Worm (Caenorhabditis elegans) whole organism, L2 larva: ENCODE results near the gene hst-3.2.

Experiments used
- C34F6.9 ChIP-seq: fragments of 150-350 bp; optimal IDR thresholded peaks from 2 replicates; lab custom pipeline; 2014; ENCODE audit warnings: missing biosample characterization, missing genetic modification characterization
- F13H6.1 ChIP-seq: sonication (generic microtip); optimal IDR thresholded peaks from 2 replicates; lab custom pipeline; 2016; ENCODE audit warnings: missing genetic modification characterization, missing compliant biosample characterization
- R02D3.7 ChIP-seq: fragments of 150-350 bp; optimal IDR thresholded peaks from 2 replicates; lab custom pipeline; 2014; ENCODE audit warnings: missing biosample characterization, missing genetic modification characterization
- Y55F3AM.14 ChIP-seq: fragments of 200-800 bp; sonication (Bioruptor generic); optimal IDR thresholded peaks from 2 replicates; lab custom pipeline; 2018; ENCODE audit warnings: mild to moderate bottlenecking, missing genetic modification characterization, missing compliant biosample characterization
- ZK546.5 ChIP-seq: sonication (generic microtip); optimal IDR thresholded peaks from 2 replicates; lab custom pipeline; 2017; ENCODE audit warnings: missing biosample characterization, missing genetic modification characterization
- alr-1 ChIP-seq: fragments of 150-350 bp; optimal IDR thresholded peaks from 2 replicates; lab custom pipeline; 2014; ENCODE audit warnings: missing biosample characterization, missing genetic modification characterization
- aly-2 ChIP-seq: fragments of 150-350 bp; optimal IDR thresholded peaks from 2 replicates; lab custom pipeline; 2014; ENCODE audit warnings: missing biosample characterization, missing genetic modification characterization
- ama-1 ChIP-seq: fragments of 150-350 bp; optimal IDR thresholded peaks from 2 replicates; lab custom pipeline; 2018; ENCODE audit warnings: inconsistent platforms
- blmp-1 ChIP-seq: sonication (generic microtip); optimal IDR thresholded peaks from 2 replicates; lab custom pipeline; 2017; ENCODE audit warnings: missing genetic modification characterization, mild to moderate bottlenecking, missing compliant biosample characterization, antibody characterized with exemption, moderate library complexity; ENCODE audit not compliant: insufficient read depth
- ceh-16 ChIP-seq: fragments of 150-350 bp; optimal IDR thresholded peaks from 2 replicates; lab custom pipeline; 2014; ENCODE audit warnings: missing biosample characterization, missing genetic modification characterization
- ceh-82 ChIP-seq: fragments of 150-350 bp; optimal IDR thresholded peaks from 2 replicates; lab custom pipeline; 2014; ENCODE audit warnings: missing biosample characterization, missing genetic modification characterization
- dmd-4 ChIP-seq: sonication (generic microtip); optimal IDR thresholded peaks from 2 replicates; lab custom pipeline; 2017; ENCODE audit warnings: missing biosample characterization, missing genetic modification characterization
- elt-1 ChIP-seq: fragments of 150-350 bp; optimal IDR thresholded peaks from 2 replicates; lab custom pipeline; 2014; ENCODE audit warnings: missing biosample characterization, missing genetic modification characterization
- elt-3 ChIP-seq: sonication (generic microtip); optimal IDR thresholded peaks from 2 replicates; lab custom pipeline; 2017; ENCODE audit warnings: missing biosample characterization, missing genetic modification characterization
- fos-1 ChIP-seq: fragments of 150-350 bp; optimal IDR thresholded peaks from 2 replicates; lab custom pipeline; 2014; ENCODE audit warnings: missing biosample characterization, missing genetic modification characterization
- lin-11 ChIP-seq: fragments of 150-350 bp; sonication (generic microtip); optimal IDR thresholded peaks from 2 replicates; lab custom pipeline; 2014; ENCODE audit warnings: missing biosample characterization, missing genetic modification characterization, inconsistent platforms, mixed read lengths
- lin-13 ChIP-seq: fragments of 150-350 bp; optimal IDR thresholded peaks from 2 replicates; lab custom pipeline; 2014; ENCODE audit warnings: missing biosample characterization, missing genetic modification reagents, missing genetic modification characterization
- lin-39 ChIP-seq: fragments of 150-350 bp; optimal IDR thresholded peaks from 2 replicates; lab custom pipeline; 2014; ENCODE audit warnings: missing biosample characterization, missing genetic modification reagents, missing genetic modification characterization
- mbf-1 ChIP-seq: sonication (generic microtip); optimal IDR thresholded peaks from 2 replicates; lab custom pipeline; 2017; ENCODE audit warnings: missing biosample characterization, missing genetic modification characterization
- mdl-1 ChIP-seq, 2 experiments: fragments of 150-350 bp in 1 of 2; sonication (generic microtip) in 1 of 2; optimal IDR thresholded peaks; 2 replicates each; lab custom pipeline; 2017; ENCODE audit warnings: missing biosample characterization in 2 of 2, missing genetic modification characterization in 2 of 2
- nhr-10 ChIP-seq: sonication (generic microtip); optimal IDR thresholded peaks from 2 replicates; lab custom pipeline; 2017; ENCODE audit warnings: missing biosample characterization, missing genetic modification characterization
- nhr-12 ChIP-seq: fragments of 150-350 bp; optimal IDR thresholded peaks from 2 replicates; lab custom pipeline; 2014; ENCODE audit warnings: missing biosample characterization, missing genetic modification characterization
- nhr-129 ChIP-seq: fragments of 150-350 bp; optimal IDR thresholded peaks from 2 replicates; lab custom pipeline; 2014; ENCODE audit warnings: missing biosample characterization, missing genetic modification characterization
- nhr-237 ChIP-seq: fragments of 150-350 bp; optimal IDR thresholded peaks from 2 replicates; lab custom pipeline; 2014; ENCODE audit warnings: missing biosample characterization, missing genetic modification characterization
- nhr-25 ChIP-seq: fragments of 150-350 bp; sonication (generic microtip); optimal IDR thresholded peaks from 3 replicates; lab custom pipeline; 2014; ENCODE audit warnings: missing biosample characterization, missing genetic modification characterization
- nhr-6 ChIP-seq: fragments of 150-350 bp; optimal IDR thresholded peaks from 2 replicates; lab custom pipeline; 2014; ENCODE audit warnings: missing biosample characterization, missing genetic modification characterization
- peb-1 ChIP-seq: fragments of 150-350 bp; optimal IDR thresholded peaks from 2 replicates; lab custom pipeline; 2014; ENCODE audit warnings: missing biosample characterization, missing genetic modification characterization
- skn-1 ChIP-seq: sonication (generic microtip); optimal IDR thresholded peaks from 2 replicates; lab custom pipeline; 2017; ENCODE audit warnings: missing biosample characterization, missing genetic modification characterization
- sma-3 ChIP-seq: sonication (generic microtip); optimal IDR thresholded peaks from 2 replicates; lab custom pipeline; 2016; ENCODE audit warnings: missing genetic modification reagents, missing genetic modification characterization, missing compliant biosample characterization
- sma-9 ChIP-seq, 2 experiments: fragments of 150-350 bp in 1 of 2; sonication (generic microtip) in 1 of 2; optimal IDR thresholded peaks; 2 replicates each; lab custom pipeline; 2014 to 2016; ENCODE audit warnings: missing genetic modification characterization in 2 of 2, mild to moderate bottlenecking in 1 of 2, missing biosample characterization in 1 of 2, missing compliant biosample characterization in 1 of 2, missing genetic modification reagents in 1 of 2, moderate library complexity in 1 of 2
- snpc-4 ChIP-seq: fragments of 150-350 bp; optimal IDR thresholded peaks from 2 replicates; lab custom pipeline; 2014; ENCODE audit warnings: missing biosample characterization, missing genetic modification characterization
- unc-55 ChIP-seq: fragments of 150-350 bp; sonication (generic microtip); optimal IDR thresholded peaks from 3 replicates; lab custom pipeline; 2014; ENCODE audit warnings: missing biosample characterization, missing genetic modification reagents, missing genetic modification characterization
- zag-1 ChIP-seq: fragments of 150-350 bp; optimal IDR thresholded peaks from 2 replicates; lab custom pipeline; 2014; ENCODE audit warnings: missing biosample characterization, missing genetic modification characterization
- ztf-1 ChIP-seq: fragments of 200-800 bp; sonication (Bioruptor generic); conservative IDR thresholded peaks from 2 replicates; pipeline ENCODE4 v1.3.6; 2022; ENCODE audit warnings: missing genetic modification characterization, missing compliant biosample characterization
- ztf-11 ChIP-seq: sonication (generic microtip); optimal IDR thresholded peaks from 2 replicates; lab custom pipeline; 2017; ENCODE audit warnings: missing biosample characterization, missing genetic modification characterization

hst-3.2 gene

ce11 chrX:2921737-2922136 is 2.1 kb downstream of the hst-3.2 start:
- no peak for TF ChIP-seq nhr-12 (tag; lab: Kevin White, UChicago)
- no peak for TF ChIP-seq F13H6.1
- TF ChIP-seq lin-39 (tag; lab: Kevin White, UChicago) = no peak
- TF ChIP-seq aly-2 = no peak
- TF ChIP-seq snpc-4 = no peak
- no peak for TF ChIP-seq unc-55 (GFP tag; lab: Kevin White, UChicago)

DNA sequence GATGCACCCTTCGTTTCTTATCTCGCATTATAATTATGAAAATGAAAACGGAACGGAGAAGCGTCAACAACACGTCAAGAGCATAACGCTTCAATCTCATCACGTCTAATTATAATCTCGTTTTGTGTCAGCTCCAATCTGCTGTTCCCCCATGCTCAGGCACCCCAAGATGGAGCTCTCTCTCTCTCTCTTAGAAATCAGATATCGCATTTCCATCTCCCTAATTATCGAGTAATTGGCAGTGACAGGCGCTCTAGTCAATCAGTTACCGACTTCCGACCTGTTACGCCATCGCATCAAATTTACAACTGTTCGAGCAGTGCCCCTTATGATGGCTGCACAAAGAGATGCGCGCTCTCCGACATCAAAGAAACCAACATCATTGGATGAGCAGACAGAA is 3.3 kb downstream of the hst-3.2 start:
- no peak for TF ChIP-seq elt-3 (tag; lab: Kevin White, UChicago)

DNA sequence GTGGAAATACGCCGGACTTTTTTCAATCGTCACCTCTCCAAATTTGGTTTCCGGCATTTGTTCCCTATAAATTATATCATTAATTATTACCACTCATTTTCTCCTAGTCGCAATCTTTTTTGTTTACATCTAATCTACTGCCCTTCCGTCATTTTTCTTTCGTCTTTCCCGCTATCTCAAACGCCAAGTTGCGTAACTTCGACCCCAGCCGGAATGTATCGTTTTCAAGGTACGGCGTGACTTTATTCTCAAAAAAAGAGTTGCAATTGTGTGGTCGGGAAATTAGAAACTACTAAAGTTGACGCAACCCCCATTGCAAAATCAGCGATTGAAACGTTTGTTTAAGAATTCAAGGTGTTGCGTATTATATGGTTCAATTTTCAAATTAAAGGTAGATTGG is 4.3 kb downstream of the hst-3.2 start:
- no peak for TF ChIP-seq peb-1 (tag; lab: Kevin White, UChicago)
- TF ChIP-seq nhr-25 (tag; lab: Kevin White, UChicago) = no peak
- TF ChIP-seq, all 48 proteins: peak for 0

ce11 chrX:2912689-2913088 is 11.1 kb downstream of the hst-3.2 start:
- TF ChIP-seq dmd-4 (tag; lab: Kevin White, UChicago) (no peak), peb-1 (tag; lab: Kevin White, UChicago) (no peak), mdl-1 (tag; optimal IDR thresholded peaks at IDR 0.05; lab: Kevin White, UChicago) (no peak), ztf-1 (GFP tag; lab: Robert Waterston, UW) (no peak), aly-2 (no peak), nhr-237 (tag; lab: Kevin White, UChicago) (no peak)

DNA sequence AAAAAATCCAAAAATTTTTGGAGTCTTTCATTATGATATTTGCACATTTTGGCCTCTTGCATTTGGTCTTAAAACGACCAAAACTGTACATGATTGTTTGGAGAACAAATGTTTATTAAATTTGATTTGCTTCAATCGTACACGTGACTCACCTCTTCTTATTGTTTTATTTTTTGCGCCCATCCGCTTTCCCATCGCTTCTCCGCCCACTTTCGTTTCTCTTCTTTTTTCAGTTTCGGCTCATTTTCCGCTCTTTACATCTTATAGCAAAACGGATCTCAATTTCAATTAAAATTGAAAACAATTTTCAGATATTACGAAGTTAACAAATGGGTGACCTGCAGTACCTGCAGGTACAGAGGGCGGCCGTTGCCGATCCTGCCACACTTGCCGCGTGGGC is 14.6 kb downstream of the hst-3.2 start, which contains the start of gene nmy-1:
TSS of gene nmy-1 (plus strand) at position 301 of the 400 bp plus-strand sequence.
- TF ChIP-seq alr-1 (tag; lab: Kevin White, UChicago) (no peak), F13H6.1 (no peak), nhr-129 (no peak)
- TF ChIP-seq, all 48 proteins: peak for 0

DNA sequence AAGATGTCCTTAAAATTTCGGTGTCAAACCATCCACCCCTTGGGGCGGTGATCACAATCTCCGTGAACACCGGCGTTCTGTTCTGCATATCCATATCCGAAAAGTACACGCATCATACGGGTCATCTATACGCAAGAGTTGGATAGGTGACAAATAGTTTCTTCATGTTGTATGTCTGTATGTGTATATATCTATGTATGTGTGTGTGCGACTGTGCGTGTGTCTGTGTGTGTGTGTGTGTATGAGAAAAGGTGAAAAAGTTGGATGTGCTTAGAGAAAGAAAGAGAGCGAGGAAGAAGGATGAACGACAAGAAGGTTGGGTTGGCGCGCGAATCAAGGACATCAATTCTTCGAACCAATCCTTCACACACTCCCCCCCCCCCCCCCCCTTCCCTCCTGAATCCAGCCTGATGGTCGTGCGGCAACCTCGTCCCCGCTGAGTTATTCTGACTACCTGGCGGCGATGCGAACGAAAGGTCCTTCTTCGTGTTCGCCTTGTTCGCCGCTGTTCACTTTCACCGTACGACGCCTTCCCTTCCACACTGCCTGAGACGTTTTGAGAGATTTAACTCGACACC is 16.4 kb downstream of the hst-3.2 start:
- TF ChIP-seq nhr-129 = peak; percentile 49
- TF ChIP-seq lin-13 = no peak
- TF ChIP-seq ceh-16 (tag; lab: Kevin White, UChicago) = peak; percentile 50
- peak; percentile 80 for TF ChIP-seq elt-1 (tag; lab: Kevin White, UChicago)
- peak; percentile 28 for TF ChIP-seq fos-1 (tag; lab: Kevin White, UChicago)
- TF ChIP-seq sma-9 (GFP tag; optimal IDR thresholded peaks at IDR 0.05; lab: Kevin White, UChicago) = peak; percentile 37
- no peak for TF ChIP-seq sma-9 (tag; optimal IDR thresholded peaks at IDR 0.05; lab: Kevin White, UChicago)
- no peak for TF ChIP-seq ZK546.5
- no peak for TF ChIP-seq sma-3 (GFP tag; lab: Kevin White, UChicago)
- TF ChIP-seq, all 48 proteins: peak for 5

- TF ChIP-seq fos-1 (tag; lab: Kevin White, UChicago) = peak; percentile 98
- no peak for TF ChIP-seq nhr-129
- TF ChIP-seq mbf-1 = no peak
These were observed 17.6 kb downstream of the hst-3.2 start for ce11 chrX:2906062-2906732.

- no peak for TF ChIP-seq R02D3.7 (tag; lab: Kevin White, UChicago)
- no peak for TF ChIP-seq nhr-6 (tag; lab: Kevin White, UChicago)
- no peak for TF ChIP-seq lin-39 (tag; lab: Kevin White, UChicago)
- no peak for TF ChIP-seq nhr-10 (tag; lab: Kevin White, UChicago)
- TF ChIP-seq nhr-25 (tag; lab: Kevin White, UChicago) = peak; percentile 18
- TF ChIP-seq ztf-1 (GFP tag; lab: Robert Waterston, UW) = no peak
- TF ChIP-seq lin-13 = no peak
- peak; percentile 16 for TF ChIP-seq ceh-16 (tag; lab: Kevin White, UChicago)
- no peak for TF ChIP-seq ama-1 (lab: Kevin White, UChicago)
- TF ChIP-seq blmp-1 (tag; lab: Kevin White, UChicago) = no peak
- no peak for TF ChIP-seq nhr-237 (tag; lab: Kevin White, UChicago)
- TF ChIP-seq elt-1 (tag; lab: Kevin White, UChicago) = no peak
- no peak for TF ChIP-seq ceh-82 (tag; lab: Kevin White, UChicago)
- no peak for TF ChIP-seq peb-1 (tag; lab: Kevin White, UChicago)
- peak; percentile 19 for TF ChIP-seq fos-1 (tag; lab: Kevin White, UChicago)
- no peak for TF ChIP-seq alr-1 (tag; lab: Kevin White, UChicago)
- no peak for TF ChIP-seq sma-3 (GFP tag; lab: Kevin White, UChicago)
- no peak for TF ChIP-seq zag-1 (tag; lab: Kevin White, UChicago)
- TF ChIP-seq Y55F3AM.14 (GFP tag; lab: Kevin White, UChicago) = no peak
- TF ChIP-seq C34F6.9 = no peak
- no peak for TF ChIP-seq skn-1 (tag; lab: Kevin White, UChicago)
- no peak for TF ChIP-seq ztf-11 (tag; lab: Kevin White, UChicago)
- TF ChIP-seq lin-11 = no peak
- no peak for TF ChIP-seq mdl-1 (tag; optimal IDR thresholded peaks at IDR 0.05; lab: Kevin White, UChicago)
These were observed 19.9 kb downstream of the hst-3.2 start for ce11 chrX:2903715-2904419.
